Worm (Caenorhabditis elegans) whole organism, midembryonic: Measurements from ENCODE around the gene mrp-8.

Experiments used
- T22C8.4 ChIP-seq: fragments of 200-800 bp; sonication (Bioruptor generic); IDR thresholded peaks from 2 replicates; pipeline ENCODE4 v1.3.6; 2022; ENCODE audit warnings: missing genetic modification characterization, missing compliant biosample characterization
- cog-1 ChIP-seq: sonication (generic microtip); optimal IDR thresholded peaks from 2 replicates; lab custom pipeline; 2016; ENCODE audit warnings: missing genetic modification characterization, missing compliant biosample characterization
- flt-1 ChIP-seq: fragments of 200-800 bp; sonication (Bioruptor generic); IDR thresholded peaks from 2 replicates; pipeline ENCODE4 v1.3.6; 2022; ENCODE audit warnings: missing genetic modification characterization, missing compliant biosample characterization
- klf-2 ChIP-seq: fragments of 200-800 bp; sonication (Bioruptor generic); conservative IDR thresholded peaks from 2 replicates; pipeline ENCODE4 v1.3.6; 2022; ENCODE audit warnings: missing genetic modification reagents, missing genetic modification characterization, missing compliant biosample characterization
- med-1 ChIP-seq: sonication (generic microtip); optimal IDR thresholded peaks from 2 replicates; lab custom pipeline; 2017; ENCODE audit warnings: missing genetic modification characterization, mild to moderate bottlenecking, missing compliant biosample characterization, antibody characterized with exemption, missing genetic modification reagents; ENCODE audit not compliant: insufficient read depth
- ref-1 ChIP-seq: fragments of 200-800 bp; sonication (Bioruptor generic); conservative IDR thresholded peaks from 2 replicates; pipeline ENCODE4 v1.3.6; 2022; ENCODE audit warnings: missing genetic modification reagents, missing genetic modification characterization, missing compliant biosample characterization
- tab-1 ChIP-seq: fragments of 200-800 bp; sonication (Bioruptor generic); IDR thresholded peaks from 2 replicates; pipeline ENCODE4 v1.3.6; 2022; ENCODE audit warnings: missing genetic modification characterization, missing compliant biosample characterization
- ztf-23 ChIP-seq: fragments of 200-800 bp; sonication (Bioruptor generic); IDR thresholded peaks from 2 replicates; pipeline ENCODE4 v1.3.6; 2022; ENCODE audit warnings: missing genetic modification reagents, missing genetic modification characterization, missing compliant biosample characterization
- ztf-29 ChIP-seq: fragments of 200-800 bp; sonication (Bioruptor generic); IDR thresholded peaks from 2 replicates; pipeline ENCODE4 v1.3.6; 2022; ENCODE audit warnings: missing genetic modification reagents, missing genetic modification characterization, missing compliant biosample characterization

mrp-8 gene

DNA sequence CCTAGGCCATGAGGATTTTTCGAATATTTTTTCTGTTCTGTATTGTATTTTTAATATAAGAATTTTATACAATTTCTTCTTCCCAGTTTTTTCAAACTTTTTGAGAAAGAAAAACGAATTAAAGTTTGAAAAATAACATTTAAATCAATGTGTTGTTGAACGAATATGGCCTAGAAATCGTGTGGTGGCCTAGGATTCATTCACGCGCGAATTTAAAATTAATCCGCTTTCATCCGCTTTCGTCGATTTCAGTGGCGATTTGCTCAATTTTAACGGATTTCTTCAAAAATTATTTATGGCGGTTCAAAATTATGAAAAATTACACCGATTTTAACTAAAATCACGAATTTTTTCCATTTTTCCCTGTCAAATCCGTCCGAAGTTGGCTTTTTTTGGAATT is 55.7 kb downstream of the mrp-8 start:
- TF ChIP-seq klf-2 (GFP tag; lab: Robert Waterston, UW): no peak
- TF ChIP-seq ref-1: no peak
- no peak for TF ChIP-seq ztf-29 (GFP tag; lab: Robert Waterston, UW)
- no peak for TF ChIP-seq tab-1 (GFP tag; lab: Robert Waterston, UW)
- TF ChIP-seq cog-1 (tag; lab: Kevin White, UChicago): no peak
- no peak for TF ChIP-seq flt-1 (GFP tag; lab: Robert Waterston, UW)
- TF ChIP-seq med-1 (GFP tag; lab: Kevin White, UChicago): no peak
- no peak for TF ChIP-seq T22C8.4 (GFP tag; lab: Robert Waterston, UW)
- no peak for TF ChIP-seq ztf-23 (GFP tag; lab: Robert Waterston, UW)

DNA sequence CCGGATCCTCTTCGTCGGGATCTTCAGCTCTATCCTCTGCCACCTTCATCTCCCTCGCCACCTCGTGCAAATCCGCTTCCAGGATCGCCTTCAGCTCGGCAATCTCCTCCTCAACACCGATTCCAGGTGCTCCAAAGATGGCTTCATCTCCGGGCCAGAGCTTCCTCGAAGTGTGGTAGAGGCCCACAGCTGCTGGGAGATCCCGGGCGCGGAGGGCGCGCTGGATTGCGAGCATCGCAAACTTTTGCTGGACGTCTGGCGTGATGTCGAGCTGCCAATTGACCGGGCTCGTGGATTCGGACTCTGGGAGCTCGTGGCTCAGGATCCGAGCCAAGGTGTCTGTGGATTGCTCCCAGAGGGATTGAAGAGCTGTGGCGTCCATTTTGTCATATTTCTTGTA is 57.4 kb downstream of the mrp-8 start:
- no peak for TF ChIP-seq cog-1 (tag; lab: Kevin White, UChicago)
- no peak for TF ChIP-seq flt-1 (GFP tag; lab: Robert Waterston, UW)
- TF ChIP-seq klf-2 (GFP tag; lab: Robert Waterston, UW): no peak
- no peak for TF ChIP-seq ztf-23 (GFP tag; lab: Robert Waterston, UW)

DNA sequence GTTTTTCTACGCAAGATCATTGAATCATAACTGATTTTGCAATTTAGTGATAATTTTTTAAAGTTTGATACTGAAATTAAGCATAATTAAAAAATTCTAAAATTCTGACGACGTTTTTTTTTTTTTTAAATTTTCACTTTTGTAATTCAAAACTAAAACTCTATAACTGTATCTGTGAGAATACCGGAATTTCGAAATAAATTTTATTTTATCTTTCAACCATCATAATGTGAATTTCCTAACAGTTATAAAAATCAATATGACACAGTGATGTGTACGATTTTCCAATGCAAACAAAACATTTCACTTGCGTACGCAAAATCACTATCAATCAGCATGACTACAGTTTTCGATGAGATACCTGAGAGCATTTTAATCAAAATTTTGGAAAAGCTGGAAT is 67.1 kb downstream of the mrp-8 start, which contains the start of the genes grl-15 and fbxa-89:
TSS of gene grl-15 (minus strand) at position 101 of the 400 bp plus-strand sequence.
TSS of gene fbxa-89 (plus strand) at position 271 of the 400 bp plus-strand sequence.
- TF ChIP-seq cog-1 (tag; lab: Kevin White, UChicago) (no peak), ref-1 (no peak), ztf-29 (GFP tag; lab: Robert Waterston, UW) (no peak), tab-1 (GFP tag; lab: Robert Waterston, UW) (no peak), T22C8.4 (GFP tag; lab: Robert Waterston, UW) (no peak), klf-2 (GFP tag; lab: Robert Waterston, UW) (no peak), flt-1 (GFP tag; lab: Robert Waterston, UW) (no peak), ztf-23 (GFP tag; lab: Robert Waterston, UW) (no peak), med-1 (GFP tag; lab: Kevin White, UChicago) (no peak)

DNA sequence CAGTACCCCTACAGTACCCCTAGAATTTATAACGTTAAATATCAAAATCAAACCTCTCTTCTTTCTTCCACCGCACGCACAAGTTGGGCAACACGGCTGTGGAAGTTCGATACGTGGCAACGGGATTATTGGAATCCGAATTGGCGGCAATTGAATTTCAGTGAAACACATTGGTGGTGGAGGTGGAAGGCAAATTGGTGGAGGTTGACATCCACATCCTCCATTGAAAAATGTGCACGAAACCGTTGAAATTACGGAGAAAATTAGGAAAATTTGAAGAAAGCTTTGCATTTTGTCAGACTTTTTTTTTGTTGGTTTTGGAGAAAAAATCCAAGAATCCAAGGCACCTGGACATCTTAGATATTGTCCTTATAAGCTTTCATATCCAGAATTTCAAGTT is 67.6 kb downstream of the mrp-8 start:
- no peak for TF ChIP-seq tab-1 (GFP tag; lab: Robert Waterston, UW)
- TF ChIP-seq cog-1 (tag; lab: Kevin White, UChicago): no peak
- no peak for TF ChIP-seq ztf-23 (GFP tag; lab: Robert Waterston, UW)

DNA sequence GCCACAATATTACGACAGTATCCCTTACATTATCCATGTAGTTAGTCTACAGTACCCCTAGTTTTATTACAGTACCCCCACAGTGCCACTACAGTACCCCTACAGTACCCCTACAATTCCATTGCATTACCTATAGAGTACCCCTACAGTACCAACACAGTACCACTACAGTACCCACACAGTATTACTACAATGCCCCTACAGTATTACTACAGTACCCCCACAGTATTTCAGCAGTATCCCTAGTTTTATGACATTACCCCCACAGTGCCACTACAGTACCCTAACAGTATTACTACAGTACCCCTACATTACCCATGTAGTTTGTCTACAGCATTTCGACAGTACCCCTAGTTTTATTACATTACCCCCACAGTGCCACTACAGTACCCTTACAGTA is 69.5 kb downstream of the mrp-8 start:
- TF ChIP-seq med-1 (GFP tag; lab: Kevin White, UChicago) (no peak), klf-2 (GFP tag; lab: Robert Waterston, UW) (no peak), ref-1 (no peak), tab-1 (GFP tag; lab: Robert Waterston, UW) (no peak), T22C8.4 (GFP tag; lab: Robert Waterston, UW) (no peak), ztf-23 (GFP tag; lab: Robert Waterston, UW) (no peak), flt-1 (GFP tag; lab: Robert Waterston, UW) (no peak), cog-1 (tag; lab: Kevin White, UChicago) (no peak), ztf-29 (GFP tag; lab: Robert Waterston, UW) (no peak)
